Fruit fly (Drosophila melanogaster): ENCODE measurements around the gene Sirt1.
A peak's percentile ranks its signal among the peaks of the same experiment; 100 is the strongest.
"Not testable (repeated sequence)": the region's sequence is repeated elsewhere in the genome, so short reads cannot be mapped to it uniquely, and the experiment has no call there.

Gene Sirt1

DNA sequence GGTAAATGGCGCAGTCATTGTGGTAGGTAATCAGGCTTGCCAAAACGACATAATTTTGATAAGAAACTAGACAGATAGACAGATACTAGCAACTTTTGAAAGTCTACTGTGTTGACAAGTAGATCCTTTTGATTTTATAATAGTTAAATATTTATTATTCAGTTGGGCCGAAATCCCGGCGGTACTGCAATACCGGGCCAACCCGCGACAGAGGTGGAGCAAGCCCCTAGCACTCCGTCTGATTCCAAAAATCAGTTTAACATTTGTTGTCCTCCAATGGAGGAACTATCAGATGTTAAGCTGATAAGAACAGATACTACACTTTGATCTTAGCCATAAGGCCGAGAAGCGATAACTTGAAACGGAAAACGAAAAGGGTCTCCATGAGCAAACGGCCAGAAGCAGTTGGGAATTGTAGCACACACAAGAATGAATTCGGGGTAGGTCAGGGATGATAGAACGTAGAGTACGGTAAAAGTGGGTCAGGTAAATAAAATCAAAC lies 46.5 kb downstream of the Sirt1 start, which contains the start of gene CG15482:
CG15482 (minus strand) TSS at position 51 of the 502 bp plus-strand sequence.
- TF ChIP-seq ken (GFP tag; IDR thresholded peaks at IDR 0.05) (0 out of 3 replicates have a peak, but pooled peaks have one; percentile 28), grn (GFP tag; optimal IDR thresholded peaks at IDR 0.05) (peak; percentile 33), Opbp (GFP tag; IDR thresholded peaks at IDR 0.05; ENCODE audit: partially characterized antibody) (0 out of 3 replicates have a peak, but pooled peaks have one; percentile 9), Xrp1 (GFP tag; IDR thresholded peaks at IDR 0.05) (peak; percentile 31; the same call in 1 of the 2 replicates), CG15696 (tag; optimal IDR thresholded peaks at IDR 0.05) (peak; percentile 33), CG15479 (GFP tag; optimal IDR thresholded peaks at IDR 0.05) (peak; percentile 41), pros (GFP tag; optimal IDR thresholded peaks at IDR 0.05) (peak; percentile 87), zfh1 (GFP tag; IDR thresholded peaks at IDR 0.05) (peak; percentile 33; the same call in 1 of the 3 replicates), knrl (GFP tag; IDR thresholded peaks at IDR 0.05; ENCODE audit: partially characterized antibody) (peak; percentile 23; the same call in 1 of the 3 replicates), prd (GFP tag; IDR thresholded peaks at IDR 0.05) (peak; percentile 23; the same call in 1 of the 3 replicates), kni (GFP tag; optimal IDR thresholded peaks at IDR 0.05) (peak; percentile 2), sens (GFP tag) (peak; percentile 70), Med (GFP tag) (peak; percentile 70), lilli (GFP tag; optimal IDR thresholded peaks at IDR 0.05) (peak; percentile 4), Bgb (GFP tag; IDR thresholded peaks at IDR 0.05; ENCODE audit: partially characterized antibody) (peak; percentile 19; the same call in 1 of the 2 replicates), ci (GFP tag; IDR thresholded peaks at IDR 0.05) (0 out of 3 replicates have a peak, but pooled peaks have one; percentile 37), insv (GFP tag; optimal IDR thresholded peaks at IDR 0.05) (peak in 1 of 2 experiments; percentile 33)
- TF ChIP-seq prd (optimal IDR thresholded peaks at IDR 0.05) = not testable (repeated sequence)

DNA sequence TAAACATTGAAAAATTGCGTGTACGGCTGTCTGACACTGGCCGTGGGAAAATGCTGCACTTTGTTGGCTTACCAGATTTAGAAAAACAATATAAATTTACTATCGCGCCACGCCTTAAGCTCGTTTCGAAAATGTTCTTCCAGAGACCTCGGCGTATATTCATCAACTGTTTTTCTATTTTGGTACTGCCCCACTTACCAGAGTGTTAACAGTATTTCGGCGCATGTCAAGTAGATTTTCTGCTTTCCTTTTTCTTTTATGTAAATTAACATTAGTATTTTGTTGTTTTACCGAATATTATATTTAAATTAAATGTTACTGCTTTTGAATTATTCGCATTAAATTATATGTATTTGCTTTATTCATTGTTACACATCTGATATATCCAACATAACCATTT lies 49.6 kb downstream of the Sirt1 start, which contains the start of gene kek4:
kek4 (minus strand) TSS at position 341 of the 400 bp plus-strand sequence.
- peak; percentile 69 for TF ChIP-seq ewg (GFP tag; optimal IDR thresholded peaks at IDR 0.05)
- no peak for TF ChIP-seq CG3407 (GFP tag; optimal IDR thresholded peaks at IDR 0.05)

DNA sequence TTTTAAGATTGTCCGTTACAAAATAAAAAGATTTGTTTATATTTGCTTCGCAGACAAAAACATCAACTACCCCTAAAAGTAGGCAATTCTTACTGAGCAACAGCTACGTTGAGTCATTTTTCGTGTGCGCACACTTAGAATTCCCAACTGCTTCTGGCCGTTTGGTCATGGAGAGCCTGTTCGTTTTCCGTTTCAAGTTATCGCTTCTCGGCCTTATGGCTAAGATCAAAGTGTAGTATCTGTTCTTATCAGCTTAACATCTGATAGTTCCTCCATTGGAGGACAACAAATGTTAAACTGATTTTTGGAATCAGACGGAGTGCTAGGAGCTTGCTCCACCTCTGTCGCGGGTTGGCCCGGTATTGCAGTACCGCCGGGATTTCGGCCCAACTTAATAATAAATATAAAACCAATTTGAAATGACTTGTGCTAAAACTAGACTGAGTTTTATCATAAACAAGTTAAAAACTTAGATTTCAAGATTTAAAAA lies 50.3 kb downstream of the Sirt1 start:
- peak; percentile 73 for TF ChIP-seq Bgb (GFP tag; IDR thresholded peaks at IDR 0.05; ENCODE audit: partially characterized antibody)
- TF ChIP-seq MBD-R2 (GFP tag; IDR thresholded peaks at IDR 0.05) = peak; percentile 34; the same call in 1 of the 2 replicates
- 0 out of 2 replicates have a peak, but pooled peaks have one; percentile 13 for TF ChIP-seq CG3847 (GFP tag; IDR thresholded peaks at IDR 0.05)
- TF ChIP-seq CG2199 (GFP tag; IDR thresholded peaks at IDR 0.05) = peak; percentile 86
- TF ChIP-seq phol (tag; optimal IDR thresholded peaks at IDR 0.05) = peak; percentile 7
- peak; percentile 65 for TF ChIP-seq dmrt99B (tag; optimal IDR thresholded peaks at IDR 0.05)
- TF ChIP-seq CG17829 (tag; optimal IDR thresholded peaks at IDR 0.05) = peak; percentile 73
- peak; percentile 68 for TF ChIP-seq Dad (GFP tag; optimal IDR thresholded peaks at IDR 0.05)
- peak; percentile 51; the same call in 1 of the 2 replicates for TF ChIP-seq CG16779 (GFP tag; IDR thresholded peaks at IDR 0.05)
- peak; percentile 56 for TF ChIP-seq pho (GFP tag; optimal IDR thresholded peaks at IDR 0.05)
- 0 out of 3 replicates have a peak, but pooled peaks have one; percentile 16 for TF ChIP-seq CG14050 (GFP tag; IDR thresholded peaks at IDR 0.05)
- TF ChIP-seq tgo (GFP tag; IDR thresholded peaks at IDR 0.05) = peak; percentile 47; the same call in 2 of the 3 replicates
- peak; percentile 70 for TF ChIP-seq Mad (GFP tag; optimal IDR thresholded peaks at IDR 0.05)
- peak; percentile 86 for TF ChIP-seq Dbx (GFP tag; IDR thresholded peaks at IDR 0.05)
- TF ChIP-seq Fer3 (tag; optimal IDR thresholded peaks at IDR 0.05) = peak; percentile 62
- TF ChIP-seq amos (GFP tag; IDR thresholded peaks at IDR 0.05; ENCODE audit: partially characterized antibody) = peak; percentile 51; the same call in 1 of the 2 replicates
- peak; percentile 76 for TF ChIP-seq ERR (GFP tag; optimal IDR thresholded peaks at IDR 0.05)
- TF ChIP-seq HLH3B (GFP tag; IDR thresholded peaks at IDR 0.05) = peak; percentile 66; the same call in 1 of the 2 replicates
- TF ChIP-seq Trl (optimal IDR thresholded peaks at IDR 0.05) = not testable (repeated sequence)
- TF ChIP-seq Trl (GFP tag; optimal IDR thresholded peaks at IDR 0.05) = peak; percentile 75
- TF ChIP-seq CG10654 (GFP tag; optimal IDR thresholded peaks at IDR 0.05) = peak; percentile 20
- peak; percentile 76 for TF ChIP-seq otp (GFP tag; IDR thresholded peaks at IDR 0.05)
- TF ChIP-seq chn (GFP tag; optimal IDR thresholded peaks at IDR 0.05) = peak; percentile 27
- TF ChIP-seq CG8089 (GFP tag; optimal IDR thresholded peaks at IDR 0.05) = peak; percentile 8
- peak; percentile 62; the same call in 1 of the 2 replicates for TF ChIP-seq Awh (GFP tag; IDR thresholded peaks at IDR 0.05)
- TF ChIP-seq ase (GFP tag; IDR thresholded peaks at IDR 0.05) = 0 out of 3 replicates have a peak, but pooled peaks have one; percentile 43
- TF ChIP-seq CG4360 (GFP tag; IDR thresholded peaks at IDR 0.05) = peak; percentile 49
- TF ChIP-seq bcd (GFP tag; optimal IDR thresholded peaks at IDR 0.05) = peak; percentile 54

All from whole organism, embryonic.